Fruit fly (Drosophila melanogaster) Kc167 (cell line): ENCODE data around the gene alpha-Est10.

ENCODE experiments used
- Myc ChIP-seq: fragments of >200 bp; optimal IDR thresholded peaks from 2 replicates; lab custom pipeline; 2017; ENCODE audit warnings: missing external identifiers
- Sin3A ChIP-seq: fragments of >200 bp; optimal IDR thresholded peaks from 2 replicates; lab custom pipeline; 2018; ENCODE audit warnings: missing external identifiers
- psq ChIP-seq: fragments of >200 bp; optimal IDR thresholded peaks from 2 replicates; lab custom pipeline; 2017; ENCODE audit warnings: missing external identifiers
- ttk ChIP-seq: sonication (Bioruptor generic); optimal IDR thresholded peaks from 2 replicates; lab custom pipeline; 2017; ENCODE audit warnings: missing external identifiers

dm6 chr3R:7489902-7490301 is 3.7 kb downstream of the alpha-Est10 start:
- TF ChIP-seq ttk (lab: Kevin White, UChicago) (no peak), psq (lab: Kevin White, UChicago) (no peak), Myc (lab: Kevin White, UChicago) (no peak), Sin3A (lab: Kevin White, UChicago) (no peak)
